Worm (Caenorhabditis elegans) whole organism, L1 larva: Measurements from ENCODE around the gene sod-4.

Experiments used
- ama-1 ChIP-seq: fragments of 150-350 bp; optimal IDR thresholded peaks from 2 replicates; lab custom pipeline; 2014
- ces-1 ChIP-seq: fragments of 150-350 bp; optimal IDR thresholded peaks from 2 replicates; lab custom pipeline; 2014; ENCODE audit warnings: missing biosample characterization, missing genetic modification reagents, missing genetic modification characterization
- dpl-1 ChIP-seq, 3 experiments: fragments of 150-350 bp in 2 of 3; sonication (generic microtip) in 1 of 3; optimal IDR thresholded peaks; 2 replicates each; lab custom pipeline; 2014 to 2017; ENCODE audit warnings: missing biosample characterization in 3 of 3, missing genetic modification characterization in 3 of 3, missing genetic modification reagents in 3 of 3
- egl-13 ChIP-seq: sonication (generic microtip); optimal IDR thresholded peaks from 2 replicates; lab custom pipeline; 2016; ENCODE audit warnings: missing genotype, missing genetic modification reagents, missing genetic modification characterization, missing compliant biosample characterization
- hlh-4 ChIP-seq: sonication (generic microtip); optimal IDR thresholded peaks from 2 replicates; lab custom pipeline; 2016; ENCODE audit warnings: mild to moderate bottlenecking, missing genetic modification characterization, missing compliant biosample characterization
- jun-1 ChIP-seq: fragments of 150-350 bp; optimal IDR thresholded peaks from 2 replicates; lab custom pipeline; 2014; ENCODE audit warnings: missing biosample characterization, missing genetic modification reagents, missing genetic modification characterization
- lin-15B ChIP-seq: fragments of 150-350 bp; sonication (generic microtip); optimal IDR thresholded peaks from 3 replicates; lab custom pipeline; 2014; ENCODE audit warnings: missing biosample characterization, missing genetic modification characterization
- lin-39 ChIP-seq: fragments of 150-350 bp; optimal IDR thresholded peaks from 2 replicates; lab custom pipeline; 2014; ENCODE audit warnings: missing biosample characterization, missing genetic modification reagents, missing genetic modification characterization
- nhr-12 ChIP-seq: sonication (generic microtip); optimal IDR thresholded peaks from 2 replicates; lab custom pipeline; 2017; ENCODE audit warnings: missing biosample characterization, missing genetic modification characterization
- nhr-28 ChIP-seq: fragments of 150-350 bp; optimal IDR thresholded peaks from 2 replicates; lab custom pipeline; 2014; ENCODE audit warnings: missing biosample characterization, missing genetic modification characterization
- snpc-4 ChIP-seq: fragments of 150-350 bp; optimal IDR thresholded peaks from 2 replicates; lab custom pipeline; 2014; ENCODE audit warnings: missing biosample characterization, missing genetic modification characterization
- unc-30 ChIP-seq: sonication (generic microtip); optimal IDR thresholded peaks from 2 replicates; lab custom pipeline; 2017; ENCODE audit warnings: missing biosample characterization, missing genetic modification characterization
- unc-86 ChIP-seq: sonication (generic microtip); optimal IDR thresholded peaks from 2 replicates; lab custom pipeline; 2016; ENCODE audit warnings: missing genetic modification characterization, missing compliant biosample characterization

- no peak for TF ChIP-seq ces-1
- no peak for TF ChIP-seq lin-39 (tag; lab: Kevin White, UChicago)
- TF ChIP-seq unc-86: no peak
- TF ChIP-seq snpc-4 (tag; lab: Kevin White, UChicago): no peak
- no peak for TF ChIP-seq jun-1
- TF ChIP-seq dpl-1 (GFP tag; optimal IDR thresholded peaks at IDR 0.05; lab: Kevin White, UChicago): no peak
- TF ChIP-seq lin-15B (tag; lab: Kevin White, UChicago): no peak
- TF ChIP-seq unc-30 (tag; lab: Kevin White, UChicago): no peak
- no peak for TF ChIP-seq hlh-4 (tag; lab: Kevin White, UChicago)
- no peak for TF ChIP-seq nhr-28 (tag; lab: Kevin White, UChicago)
- no peak for TF ChIP-seq nhr-12 (tag; lab: Kevin White, UChicago)
- TF ChIP-seq ama-1: no peak
- no peak for TF ChIP-seq egl-13 (tag; lab: Kevin White, UChicago)
These were observed 34.3 kb downstream of the sod-4 start, which contains the start of gene B0464.6 for ce11 chrIII:9465865-9466264.
